Worm (Caenorhabditis elegans) whole organism, L2 larva: ENCODE measurements around the gene ceh-7.

Experiments
- C34F6.9 ChIP-seq: fragments of 150-350 bp; optimal IDR thresholded peaks from 2 replicates; lab custom pipeline; 2014; ENCODE audit warnings: missing biosample characterization, missing genetic modification characterization
- alr-1 ChIP-seq: fragments of 150-350 bp; optimal IDR thresholded peaks from 2 replicates; lab custom pipeline; 2014; ENCODE audit warnings: missing biosample characterization, missing genetic modification characterization
- aly-2 ChIP-seq: fragments of 150-350 bp; optimal IDR thresholded peaks from 2 replicates; lab custom pipeline; 2014; ENCODE audit warnings: missing biosample characterization, missing genetic modification characterization
- ceh-82 ChIP-seq: fragments of 150-350 bp; optimal IDR thresholded peaks from 2 replicates; lab custom pipeline; 2014; ENCODE audit warnings: missing biosample characterization, missing genetic modification characterization
- lin-11 ChIP-seq: fragments of 150-350 bp; sonication (generic microtip); optimal IDR thresholded peaks from 2 replicates; lab custom pipeline; 2014; ENCODE audit warnings: missing biosample characterization, missing genetic modification characterization, inconsistent platforms, mixed read lengths
- lin-39 ChIP-seq: fragments of 150-350 bp; optimal IDR thresholded peaks from 2 replicates; lab custom pipeline; 2014; ENCODE audit warnings: missing biosample characterization, missing genetic modification reagents, missing genetic modification characterization
- nhr-23 ChIP-seq: fragments of 150-350 bp; optimal IDR thresholded peaks from 2 replicates; lab custom pipeline; 2014; ENCODE audit warnings: missing biosample characterization, missing genetic modification reagents, missing genetic modification characterization
- nhr-237 ChIP-seq: fragments of 150-350 bp; optimal IDR thresholded peaks from 2 replicates; lab custom pipeline; 2014; ENCODE audit warnings: missing biosample characterization, missing genetic modification characterization
- skn-1 ChIP-seq: sonication (generic microtip); optimal IDR thresholded peaks from 2 replicates; lab custom pipeline; 2017; ENCODE audit warnings: missing biosample characterization, missing genetic modification characterization
- snpc-4 ChIP-seq: fragments of 150-350 bp; optimal IDR thresholded peaks from 2 replicates; lab custom pipeline; 2014; ENCODE audit warnings: missing biosample characterization, missing genetic modification characterization
- unc-39 ChIP-seq: fragments of 150-350 bp; optimal IDR thresholded peaks from 2 replicates; lab custom pipeline; 2014; ENCODE audit warnings: missing biosample characterization, missing genetic modification characterization
- unc-62 ChIP-seq: fragments of 150-350 bp; optimal IDR thresholded peaks from 2 replicates; lab custom pipeline; 2014; ENCODE audit warnings: missing biosample characterization, missing genetic modification reagents, missing genetic modification characterization
- ztf-11 ChIP-seq: sonication (generic microtip); optimal IDR thresholded peaks from 2 replicates; lab custom pipeline; 2017; ENCODE audit warnings: missing biosample characterization, missing genetic modification characterization

ce11 chrII:8664533-8664932 is 39.1 kb downstream of the ceh-7 start, which contains the start of gene etc-1:
- TF ChIP-seq lin-39 (tag; lab: Kevin White, UChicago) (no peak), unc-39 (tag; lab: Kevin White, UChicago) (no peak), ceh-82 (no peak), alr-1 (tag; lab: Kevin White, UChicago) (no peak), skn-1 (tag; lab: Kevin White, UChicago) (no peak), nhr-23 (no peak), snpc-4 (no peak), C34F6.9 (tag; lab: Kevin White, UChicago) (no peak), aly-2 (tag; lab: Kevin White, UChicago) (no peak), nhr-237 (tag; lab: Kevin White, UChicago) (no peak), ztf-11 (tag; lab: Kevin White, UChicago) (no peak), lin-11 (no peak), unc-62 (GFP tag; lab: Kevin White, UChicago) (no peak)
